Fruit fly (Drosophila melanogaster) S2 (cell line): ENCODE data around the gene CG8565.
A peak's percentile ranks its signal among the peaks of the same experiment; 100 is the strongest.

Experiments used
- CG8478 ChIP-seq: fragments of >200 bp; optimal IDR thresholded peaks from 2 replicates; lab custom pipeline; 2018
- CTCF ChIP-seq, 2 experiments: fragments of >200 bp; optimal IDR thresholded peaks; 2 replicates each; lab custom pipeline; 2018

Gene CG8565

dm6 chrX:15887247-15887616, 49.6 kb downstream of the CG8565 start, which contains the start of gene tay:
tay (minus strand) TSS chrX:15887311.
- TF ChIP-seq CG8478 (lab: Kevin White, UChicago), result no peak
- peak in 1 of 2 experiments; percentile 33 for TF ChIP-seq CTCF (optimal IDR thresholded peaks at IDR 0.05; lab: Kevin White, UChicago)

DNA sequence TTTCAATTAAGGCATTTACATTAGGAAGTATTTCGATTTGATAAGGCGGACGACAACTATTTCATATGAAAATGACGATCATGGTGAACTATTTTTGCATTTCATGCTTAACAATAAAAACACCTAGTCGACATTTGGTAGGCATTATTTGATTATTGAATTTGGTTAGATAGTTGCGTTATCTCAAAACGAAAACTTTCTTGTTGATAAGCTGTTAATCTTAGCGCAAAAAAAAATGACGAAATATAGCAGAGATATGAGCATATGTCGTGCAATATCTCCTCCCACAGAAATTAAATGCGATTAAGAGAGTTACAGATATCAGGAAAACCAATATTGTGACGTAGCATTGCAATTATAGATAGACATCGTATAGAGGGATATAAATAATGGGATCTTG, 51.1 kb downstream of the CG8565 start:
- TF ChIP-seq CTCF (optimal IDR thresholded peaks at IDR 0.05; lab: Kevin White, UChicago) (no peak), CG8478 (lab: Kevin White, UChicago) (no peak)

DNA sequence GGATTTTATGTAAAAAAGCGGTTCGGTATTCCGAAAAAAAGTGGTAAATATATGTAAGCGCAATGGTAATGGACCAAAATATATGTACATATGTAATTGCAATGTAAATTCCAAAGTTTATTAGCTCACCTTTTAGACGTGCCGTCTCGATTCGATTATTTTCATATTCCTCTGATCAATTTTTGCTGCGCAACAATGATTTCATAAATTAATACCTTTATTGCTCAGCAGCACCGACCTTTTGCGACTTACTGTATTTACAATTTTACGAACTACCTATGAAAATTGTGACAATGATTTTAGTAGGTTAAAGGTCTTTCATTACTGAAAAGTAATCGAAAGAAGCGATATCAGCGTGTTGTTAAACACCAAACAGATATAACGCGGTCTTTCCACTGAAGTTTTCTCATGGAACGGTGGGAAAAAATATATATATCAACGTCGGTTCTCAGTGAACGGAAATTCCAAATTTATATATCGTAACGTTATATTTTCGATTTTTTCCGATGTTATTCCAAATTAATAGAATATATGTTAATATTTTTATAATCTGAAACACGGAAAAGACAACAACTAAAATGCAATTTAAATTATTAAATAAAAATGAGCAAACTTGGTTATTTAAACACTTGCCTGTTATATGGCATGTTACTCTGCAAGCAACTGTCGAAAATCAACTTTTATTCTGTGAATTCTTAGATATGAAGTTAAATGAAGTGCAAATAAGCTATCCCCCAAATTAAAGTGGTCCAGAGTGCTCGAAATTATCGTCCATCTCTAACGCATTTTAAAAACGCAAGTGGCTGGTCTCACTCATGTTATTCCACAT, 52.4 kb downstream of the CG8565 start, which contains the start of the genes MSBP and CG15916:
Gene MSBP, minus strand, starts transcription at position 330 of the 829 bp plus-strand sequence.
Gene CG15916, plus strand, starts transcription at position 810 of the 829 bp plus-strand sequence.
- TF ChIP-seq CG8478 (lab: Kevin White, UChicago), result no peak
- no peak for TF ChIP-seq CTCF (optimal IDR thresholded peaks at IDR 0.05; lab: Kevin White, UChicago)
